Fruit fly (Drosophila melanogaster) whole organism, embryonic: ENCODE data around the gene CG9114.

Source experiments
- BtbVII ChIP-seq: fragments of 200-800 bp; sonication (Bioruptor generic); optimal IDR thresholded peaks from 3 replicates; lab custom pipeline; 2017; ENCODE audit warnings: missing biosample characterization, mild to moderate bottlenecking, missing genetic modification characterization
- CG10543 ChIP-seq: fragments of 200-800 bp; sonication (Bioruptor generic); optimal IDR thresholded peaks from 3 replicates; lab custom pipeline; 2017; ENCODE audit warnings: missing biosample characterization, mild to moderate bottlenecking, missing genetic modification characterization, moderate library complexity
- CG10979 ChIP-seq: fragments of 200-800 bp; sonication (Bioruptor generic); optimal IDR thresholded peaks from 2 replicates; lab custom pipeline; 2018; ENCODE audit warnings: missing biosample characterization, mild to moderate bottlenecking, missing genetic modification characterization, moderate library complexity
- CG11723 ChIP-seq: fragments of 200-800 bp; sonication (Bioruptor generic); optimal IDR thresholded peaks from 2 replicates; lab custom pipeline; 2017; ENCODE audit warnings: missing biosample characterization, mild to moderate bottlenecking, missing genetic modification characterization
- CG12155 ChIP-seq: fragments of 200-800 bp; sonication (Bioruptor generic); optimal IDR thresholded peaks from 3 replicates; lab custom pipeline; 2016; ENCODE audit warnings: missing biosample characterization, missing genetic modification characterization
- CG1233 ChIP-seq: fragments of 200-800 bp; sonication (Bioruptor generic); optimal IDR thresholded peaks from 4 replicates; lab custom pipeline; 2018; ENCODE audit warnings: missing biosample characterization, mild to moderate bottlenecking, missing genetic modification characterization
- CG12659 ChIP-seq: fragments of 200-800 bp; sonication (Bioruptor generic); optimal IDR thresholded peaks from 3 replicates; lab custom pipeline; 2017; ENCODE audit warnings: mild to moderate bottlenecking, missing biosample characterization, missing genetic modification reagents, missing genetic modification characterization
- CG13123 ChIP-seq: fragments of 200-800 bp; sonication (Bioruptor generic); optimal IDR thresholded peaks from 2 replicates; lab custom pipeline; 2016; ENCODE audit warnings: missing biosample characterization, missing genetic modification characterization
- CG13296 ChIP-seq: fragments of 200-800 bp; sonication (Bioruptor generic); optimal IDR thresholded peaks from 3 replicates; lab custom pipeline; 2018; ENCODE audit warnings: missing biosample characterization, mild to moderate bottlenecking, missing genetic modification characterization
- CG13424 ChIP-seq: fragments of 200-800 bp; sonication (Bioruptor generic); optimal IDR thresholded peaks from 2 replicates; lab custom pipeline; 2019; ENCODE audit warnings: missing biosample characterization, mild to moderate bottlenecking, missing genetic modification characterization, moderate library complexity
- CG15514 ChIP-seq: fragments of 200-800 bp; sonication (Bioruptor generic); optimal IDR thresholded peaks from 3 replicates; lab custom pipeline; 2017; ENCODE audit warnings: missing biosample characterization, missing genetic modification characterization, mild to moderate bottlenecking, moderate library complexity, missing genetic modification reagents
- CG17829 ChIP-seq: fragments of 200-800 bp; optimal IDR thresholded peaks from 2 replicates; lab custom pipeline; 2019; ENCODE audit warnings: missing biosample characterization, mild to moderate bottlenecking, missing genetic modification characterization, moderate library complexity
- CG18262 ChIP-seq: fragments of 200-800 bp; optimal IDR thresholded peaks from 3 replicates; lab custom pipeline; 2019; ENCODE audit warnings: missing biosample characterization, mild to moderate bottlenecking, missing genetic modification characterization, moderate library complexity
- CG1832 ChIP-seq: fragments of 200-800 bp; sonication (Bioruptor generic); optimal IDR thresholded peaks from 2 replicates; lab custom pipeline; 2017; ENCODE audit warnings: missing biosample characterization, mild to moderate bottlenecking, missing genetic modification characterization, inconsistent platforms
- CG2199 ChIP-seq: fragments of 200-800 bp; sonication (Bioruptor generic); IDR thresholded peaks from 3 replicates; pipeline ENCODE4 v1.3.6; 2022; ENCODE audit warnings: missing biosample characterization, missing genetic modification characterization
- CG2889 ChIP-seq: fragments of 200-800 bp; sonication (Bioruptor generic); IDR thresholded peaks from 3 replicates; pipeline ENCODE4 v1.3.6; 2022; ENCODE audit warnings: missing biosample characterization, missing genetic modification characterization
- CG30403 ChIP-seq: fragments of 200-800 bp; sonication (Bioruptor generic); optimal IDR thresholded peaks from 3 replicates; lab custom pipeline; 2016; ENCODE audit warnings: missing biosample characterization, missing genetic modification characterization
- CG4820 ChIP-seq: fragments of 200-800 bp; sonication (Bioruptor generic); optimal IDR thresholded peaks from 3 replicates; lab custom pipeline; 2016; ENCODE audit warnings: missing biosample characterization, missing genetic modification characterization
- CG5245 ChIP-seq: fragments of 200-800 bp; sonication (Bioruptor generic); optimal IDR thresholded peaks from 3 replicates; lab custom pipeline; 2016; ENCODE audit warnings: missing biosample characterization, missing genetic modification characterization
- CG6765 ChIP-seq: fragments of 200-800 bp; sonication (Bioruptor generic); optimal IDR thresholded peaks from 3 replicates; lab custom pipeline; 2017; ENCODE audit warnings: missing biosample characterization, mild to moderate bottlenecking, missing genetic modification characterization
- CG8281 ChIP-seq: fragments of 200-800 bp; sonication (Bioruptor generic); optimal IDR thresholded peaks from 2 replicates; lab custom pipeline; 2018; ENCODE audit warnings: missing biosample characterization, mild to moderate bottlenecking, missing genetic modification characterization, moderate library complexity
- D19B ChIP-seq: fragments of 200-800 bp; sonication (Bioruptor generic); optimal IDR thresholded peaks from 2 replicates; lab custom pipeline; 2017; ENCODE audit warnings: missing biosample characterization, mild to moderate bottlenecking, missing genetic modification characterization
- Eip74EF ChIP-seq, 2 experiments: fragments of 200-800 bp in 1 of 2; fragments of >200 bp in 1 of 2; sonication (Bioruptor generic) in 1 of 2; optimal IDR thresholded peaks; 2 replicates each; lab custom pipeline; 2017 to 2019; ENCODE audit warnings: missing biosample characterization in 2 of 2, missing genetic modification characterization in 2 of 2, mild to moderate bottlenecking in 1 of 2, moderate library complexity in 1 of 2
- Fer1 ChIP-seq: fragments of 200-800 bp; sonication (Bioruptor generic); optimal IDR thresholded peaks from 2 replicates; lab custom pipeline; 2017; ENCODE audit warnings: missing biosample characterization, mild to moderate bottlenecking, missing genetic modification characterization
- HmgD ChIP-seq: fragments of 200-800 bp; sonication (Bioruptor generic); optimal IDR thresholded peaks from 3 replicates; lab custom pipeline; 2016; ENCODE audit warnings: missing biosample characterization, missing genetic modification characterization
- Jarid2 ChIP-seq: fragments of 200-800 bp; sonication (Bioruptor generic); optimal IDR thresholded peaks from 3 replicates; lab custom pipeline; 2017; ENCODE audit warnings: mild to moderate bottlenecking, missing biosample characterization, missing genetic modification reagents, missing genetic modification characterization
- MBD-R2 ChIP-seq: fragments of 200-800 bp; sonication (Bioruptor generic); IDR thresholded peaks from 2 replicates; pipeline ENCODE4 v1.3.6; 2022; ENCODE audit warnings: missing biosample characterization, missing genetic modification characterization
- Meics ChIP-seq: fragments of 200-800 bp; sonication (Bioruptor generic); optimal IDR thresholded peaks from 2 replicates; lab custom pipeline; 2017; ENCODE audit warnings: missing biosample characterization, mild to moderate bottlenecking, missing genetic modification characterization
- NC2β ChIP-seq: fragments of 200-800 bp; sonication (Bioruptor generic); optimal IDR thresholded peaks from 2 replicates; lab custom pipeline; 2016; ENCODE audit warnings: missing biosample characterization, missing genetic modification characterization
- Ptx1 ChIP-seq: fragments of 200-800 bp; sonication (Bioruptor generic); IDR thresholded peaks from 2 replicates; pipeline ENCODE4 v1.3.6; 2022; ENCODE audit warnings: missing biosample characterization, missing genetic modification characterization
- Rfx ChIP-seq: fragments of 200-800 bp; sonication (Bioruptor generic); IDR thresholded peaks from 2 replicates; pipeline ENCODE4 v1.3.6; 2022; ENCODE audit warnings: missing biosample characterization, missing genetic modification characterization
- Tbp ChIP-seq: fragments of >200 bp; optimal IDR thresholded peaks from 2 replicates; lab custom pipeline; 2018; ENCODE audit warnings: missing biosample characterization, missing genetic modification characterization
- Trl ChIP-seq, 3 experiments: fragments of >200 bp in 2 of 3; fragments of 200-800 bp in 1 of 3; sonication (Bioruptor generic) in 1 of 3; optimal IDR thresholded peaks; 2 replicates in 1 of 3; 3 replicates in 2 of 3; lab custom pipeline; 2016 to 2017; ENCODE audit warnings: missing biosample characterization in 1 of 3, missing genetic modification characterization in 1 of 3
- YL-1 ChIP-seq: fragments of 200-800 bp; sonication (Bioruptor generic); optimal IDR thresholded peaks from 3 replicates; lab custom pipeline; 2017; ENCODE audit warnings: missing biosample characterization, mild to moderate bottlenecking, missing genetic modification characterization
- bcd ChIP-seq: fragments of 200-800 bp; sonication (Bioruptor generic); optimal IDR thresholded peaks from 2 replicates; lab custom pipeline; 2017; ENCODE audit warnings: missing biosample characterization, mild to moderate bottlenecking, missing genetic modification characterization
- caup ChIP-seq: fragments of 200-800 bp; sonication (Bioruptor generic); optimal IDR thresholded peaks from 3 replicates; lab custom pipeline; 2017; ENCODE audit warnings: missing biosample characterization, mild to moderate bottlenecking, missing genetic modification characterization, moderate library complexity; ENCODE audit not compliant: severe bottlenecking
- dimm ChIP-seq: fragments of 200-800 bp; sonication (Bioruptor generic); IDR thresholded peaks from 2 replicates; pipeline ENCODE4 v1.3.6; 2022; ENCODE audit warnings: missing biosample characterization, missing genetic modification characterization
- dysf ChIP-seq: fragments of 200-800 bp; sonication (Bioruptor generic); IDR thresholded peaks from 3 replicates; pipeline ENCODE4 v1.3.6; 2022; ENCODE audit warnings: missing biosample characterization, missing genetic modification characterization
- fd96Cb ChIP-seq: fragments of 200-800 bp; sonication (Bioruptor generic); optimal IDR thresholded peaks from 2 replicates; lab custom pipeline; 2018; ENCODE audit warnings: missing biosample characterization, mild to moderate bottlenecking, missing genetic modification characterization, moderate library complexity
- fru ChIP-seq: fragments of >200 bp; optimal IDR thresholded peaks from 2 replicates; lab custom pipeline; 2017
- gcm ChIP-seq: fragments of 200-800 bp; sonication (Bioruptor generic); optimal IDR thresholded peaks from 2 replicates; lab custom pipeline; 2019; ENCODE audit warnings: missing biosample characterization, mild to moderate bottlenecking, missing genetic modification characterization, moderate library complexity
- gt ChIP-seq: fragments of 200-800 bp; sonication (Bioruptor generic); IDR thresholded peaks from 2 replicates; pipeline ENCODE4 v1.3.6; 2022; ENCODE audit warnings: missing biosample characterization, missing genetic modification characterization
- lilli ChIP-seq: fragments of 200-800 bp; sonication (Bioruptor generic); optimal IDR thresholded peaks from 3 replicates; lab custom pipeline; 2016; ENCODE audit warnings: missing biosample characterization, missing genetic modification characterization
- rib ChIP-seq: fragments of 200-800 bp; sonication (Bioruptor generic); IDR thresholded peaks from 2 replicates; pipeline ENCODE4 v1.3.6; 2022; ENCODE audit warnings: missing biosample characterization, missing genetic modification characterization
- sens ChIP-seq: fragments of 200-800 bp; sonication (Bioruptor generic); peaks from one replicate; lab custom pipeline; 2016; ENCODE audit warnings: missing biosample characterization, missing genetic modification characterization
- sisA ChIP-seq: fragments of 200-800 bp; sonication (Bioruptor generic); IDR thresholded peaks from 2 replicates; pipeline ENCODE4 v1.3.6; 2022; ENCODE audit warnings: missing biosample characterization, missing genetic modification characterization
- sob ChIP-seq: fragments of 200-800 bp; sonication (Bioruptor generic); IDR thresholded peaks from 2 replicates; pipeline ENCODE4 v1.3.6; 2022; ENCODE audit warnings: missing biosample characterization, missing genetic modification characterization
- tap ChIP-seq: fragments of 200-800 bp; optimal IDR thresholded peaks from 3 replicates; lab custom pipeline; 2019; ENCODE audit warnings: missing biosample characterization, mild to moderate bottlenecking, missing genetic modification characterization, moderate library complexity
- zfh1 ChIP-seq: fragments of 200-800 bp; sonication (Bioruptor generic); IDR thresholded peaks from 3 replicates; pipeline ENCODE4 v1.3.6; 2022; ENCODE audit warnings: missing biosample characterization, missing genetic modification characterization

Gene CG9114

dm6 chrX:15296969-15297816 lies 35.8 kb downstream of the CG9114 start, which contains the start of gene gce (continued):
- TF ChIP-seq bcd (GFP tag; lab: Kevin White, UChicago), result peak; percentile 49
- TF ChIP-seq CG18262, result peak; percentile 73
- peak; percentile 62 for TF ChIP-seq CG30403 (GFP tag; lab: Kevin White, UChicago)
- TF ChIP-seq CG6765 (GFP tag; lab: Kevin White, UChicago), result peak; percentile 48
- peak; percentile 40 for TF ChIP-seq CG1832
- 0 out of 2 replicates have a peak, but pooled peaks have one; percentile 5 for TF ChIP-seq MBD-R2 (GFP tag; lab: Robert Waterston, UW)
- TF ChIP-seq CG11723 (GFP tag; lab: Kevin White, UChicago), result peak; percentile 13
- TF ChIP-seq YL-1 (GFP tag; lab: Kevin White, UChicago), result no peak
- TF ChIP-seq CG5245 (GFP tag; lab: Kevin White, UChicago), result no peak
- no peak for TF ChIP-seq NC2β (GFP tag; lab: Kevin White, UChicago)
- TF ChIP-seq Jarid2 (GFP tag; lab: Kevin White, UChicago), result peak; percentile 19
- peak; percentile 31 for TF ChIP-seq caup (GFP tag; lab: Kevin White, UChicago)
- peak; percentile 48 for TF ChIP-seq CG17829 (tag; lab: Kevin White, UChicago)
- no peak for TF ChIP-seq HmgD (GFP tag; lab: Kevin White, UChicago)
- TF ChIP-seq sob (GFP tag; lab: Robert Waterston, UW), result 0 out of 2 replicates have a peak, but pooled peaks have one; percentile 12
- no peak for TF ChIP-seq Tbp (GFP tag; lab: Kevin White, UChicago)
- TF ChIP-seq Rfx, result peak; percentile 48
- no peak for TF ChIP-seq gt (GFP tag; lab: Robert Waterston, UW)
- peak; percentile 43 for TF ChIP-seq gcm (GFP tag; lab: Kevin White, UChicago)
- peak; percentile 10 for TF ChIP-seq lilli (GFP tag; lab: Kevin White, UChicago)
- TF ChIP-seq sisA, result no peak
- TF ChIP-seq D19B, result peak; percentile 43
- TF ChIP-seq BtbVII (GFP tag; lab: Kevin White, UChicago), result peak; percentile 47
- TF ChIP-seq tap, result peak; percentile 16
- peak; percentile 58 for TF ChIP-seq CG12659
- no peak for TF ChIP-seq CG2199
- no peak for TF ChIP-seq CG2889
- no peak for TF ChIP-seq CG4820
- TF ChIP-seq Ptx1 (GFP tag; lab: Robert Waterston, UW), result peak; percentile 37; the same call in 1 of the 2 replicates
- no peak for TF ChIP-seq zfh1 (GFP tag; lab: Robert Waterston, UW)
- TF ChIP-seq CG13123 (GFP tag; lab: Kevin White, UChicago), result no peak
- no peak for TF ChIP-seq dimm (GFP tag; lab: Robert Waterston, UW)
- TF ChIP-seq Eip74EF (GFP tag; optimal IDR thresholded peaks at IDR 0.05; lab: Kevin White, UChicago), result peak in 1 of 2 experiments; percentile 67
- peak in 1 of 2 experiments; percentile 13 for TF ChIP-seq Trl (optimal IDR thresholded peaks at IDR 0.05; lab: Kevin White, UChicago)
- TF ChIP-seq Trl (GFP tag; optimal IDR thresholded peaks at IDR 0.05; lab: Kevin White, UChicago), result no peak
- TF ChIP-seq CG13296 (GFP tag; lab: Kevin White, UChicago), result peak; percentile 52
- peak; percentile 38 for TF ChIP-seq CG10543 (GFP tag; lab: Kevin White, UChicago)
- TF ChIP-seq dysf (GFP tag; lab: Robert Waterston, UW), result peak; percentile 71; the same call in 2 of the 3 replicates
- peak; percentile 20 for TF ChIP-seq CG10979
- TF ChIP-seq sens, result peak; percentile 75
- peak; percentile 40 for TF ChIP-seq CG1233 (GFP tag; lab: Kevin White, UChicago)
- TF ChIP-seq Fer1, result peak; percentile 38
- TF ChIP-seq CG15514 (GFP tag; lab: Kevin White, UChicago), result peak; percentile 8
- TF ChIP-seq fd96Cb, result peak; percentile 31
- TF ChIP-seq fru (lab: Kevin White, UChicago), result no peak
- TF ChIP-seq CG13424, result peak; percentile 68
- TF ChIP-seq CG8281 (tag; lab: Kevin White, UChicago), result peak; percentile 18
- no peak for TF ChIP-seq rib (GFP tag; lab: Robert Waterston, UW)
- no peak for TF ChIP-seq CG12155 (GFP tag; lab: Kevin White, UChicago)
- TF ChIP-seq Meics (GFP tag; lab: Kevin White, UChicago), result peak; percentile 77
